Worm (Caenorhabditis elegans) whole organism, mixed stage, embryonic: ENCODE measurements around the gene F35A5.5.

Source experiments
- blmp-1 ChIP-seq: fragments of 150-350 bp; optimal IDR thresholded peaks from 2 replicates; lab custom pipeline; 2014; ENCODE audit warnings: missing biosample characterization, missing genetic modification characterization
- lin-13 ChIP-seq: fragments of 150-350 bp; optimal IDR thresholded peaks from 2 replicates; lab custom pipeline; 2014; ENCODE audit warnings: missing biosample characterization, missing genetic modification characterization
- nhr-12 ChIP-seq: fragments of 150-350 bp; optimal IDR thresholded peaks from 2 replicates; lab custom pipeline; 2014; ENCODE audit warnings: missing biosample characterization, missing genetic modification characterization
- nhr-237 ChIP-seq: fragments of 150-350 bp; optimal IDR thresholded peaks from 2 replicates; lab custom pipeline; 2014; ENCODE audit warnings: missing biosample characterization, missing genetic modification characterization
- sem-2 ChIP-seq: fragments of 200-800 bp; sonication (Bioruptor generic); optimal IDR thresholded peaks from 2 replicates; lab custom pipeline; 2018; ENCODE audit warnings: mild to moderate bottlenecking, missing genetic modification characterization, missing compliant biosample characterization
- unc-120 ChIP-seq: sonication (generic microtip); optimal IDR thresholded peaks from 2 replicates; lab custom pipeline; 2017; ENCODE audit warnings: missing genetic modification characterization, missing compliant biosample characterization; ENCODE audit not compliant: poor library complexity, severe bottlenecking
- ztf-11 ChIP-seq: fragments of 150-350 bp; optimal IDR thresholded peaks from 2 replicates; lab custom pipeline; 2014; ENCODE audit warnings: missing biosample characterization, missing genetic modification characterization

ce11 chrX:3829605-3830004, 34.1 kb upstream of the F35A5.5 start:
- TF ChIP-seq nhr-12 (tag; lab: Kevin White, UChicago), result no peak
- TF ChIP-seq blmp-1 (tag; lab: Kevin White, UChicago), result no peak
- TF ChIP-seq lin-13 (tag; lab: Kevin White, UChicago), result no peak
- TF ChIP-seq ztf-11 (tag; lab: Kevin White, UChicago), result no peak
- no peak for TF ChIP-seq nhr-237 (tag; lab: Kevin White, UChicago)
- no peak for TF ChIP-seq sem-2 (GFP tag; lab: Kevin White, UChicago)
- no peak for TF ChIP-seq unc-120 (tag; lab: Kevin White, UChicago)
